Worm (Caenorhabditis elegans) whole organism, midembryonic: ENCODE results near the gene T15H9.4.

ENCODE experiments used
- T22C8.4 ChIP-seq: fragments of 200-800 bp; sonication (Bioruptor generic); IDR thresholded peaks from 2 replicates; pipeline ENCODE4 v1.3.6; 2022; ENCODE audit warnings: missing genetic modification characterization, missing compliant biosample characterization
- cog-1 ChIP-seq: sonication (generic microtip); optimal IDR thresholded peaks from 2 replicates; lab custom pipeline; 2016; ENCODE audit warnings: missing genetic modification characterization, missing compliant biosample characterization
- flt-1 ChIP-seq: fragments of 200-800 bp; sonication (Bioruptor generic); IDR thresholded peaks from 2 replicates; pipeline ENCODE4 v1.3.6; 2022; ENCODE audit warnings: missing genetic modification characterization, missing compliant biosample characterization
- klf-2 ChIP-seq: fragments of 200-800 bp; sonication (Bioruptor generic); conservative IDR thresholded peaks from 2 replicates; pipeline ENCODE4 v1.3.6; 2022; ENCODE audit warnings: missing genetic modification reagents, missing genetic modification characterization, missing compliant biosample characterization
- med-1 ChIP-seq: sonication (generic microtip); optimal IDR thresholded peaks from 2 replicates; lab custom pipeline; 2017; ENCODE audit warnings: missing genetic modification characterization, mild to moderate bottlenecking, missing compliant biosample characterization, antibody characterized with exemption, missing genetic modification reagents; ENCODE audit not compliant: insufficient read depth
- ref-1 ChIP-seq: fragments of 200-800 bp; sonication (Bioruptor generic); conservative IDR thresholded peaks from 2 replicates; pipeline ENCODE4 v1.3.6; 2022; ENCODE audit warnings: missing genetic modification reagents, missing genetic modification characterization, missing compliant biosample characterization
- tab-1 ChIP-seq: fragments of 200-800 bp; sonication (Bioruptor generic); IDR thresholded peaks from 2 replicates; pipeline ENCODE4 v1.3.6; 2022; ENCODE audit warnings: missing genetic modification characterization, missing compliant biosample characterization
- ztf-23 ChIP-seq: fragments of 200-800 bp; sonication (Bioruptor generic); IDR thresholded peaks from 2 replicates; pipeline ENCODE4 v1.3.6; 2022; ENCODE audit warnings: missing genetic modification reagents, missing genetic modification characterization, missing compliant biosample characterization
- ztf-29 ChIP-seq: fragments of 200-800 bp; sonication (Bioruptor generic); IDR thresholded peaks from 2 replicates; pipeline ENCODE4 v1.3.6; 2022; ENCODE audit warnings: missing genetic modification reagents, missing genetic modification characterization, missing compliant biosample characterization

The T15H9.4 gene

ce11 chrII:9617039-9617901, 5.6 kb downstream of the T15H9.4 start, which contains the start of gene hal-3:
TSS of gene hal-3 (minus strand) at chrII:9617125.
- no peak for TF ChIP-seq cog-1 (tag; lab: Kevin White, UChicago)
- no peak for TF ChIP-seq ztf-29 (GFP tag; lab: Robert Waterston, UW)
- no peak for TF ChIP-seq flt-1
- TF ChIP-seq T22C8.4 (GFP tag; lab: Robert Waterston, UW) = 0 out of 2 replicates have a peak, but pooled peaks have one; percentile 37

- no peak for TF ChIP-seq ztf-23
- TF ChIP-seq cog-1 (tag; lab: Kevin White, UChicago) = no peak
- no peak for TF ChIP-seq ztf-29 (GFP tag; lab: Robert Waterston, UW)
- TF ChIP-seq med-1 = no peak
- TF ChIP-seq klf-2 (GFP tag; lab: Robert Waterston, UW) = no peak
- no peak for TF ChIP-seq flt-1
- TF ChIP-seq T22C8.4 (GFP tag; lab: Robert Waterston, UW) = no peak
- no peak for TF ChIP-seq ref-1 (GFP tag; lab: Robert Waterston, UW)
- TF ChIP-seq tab-1 = no peak
Observed at ce11 chrII:9617902-9618245, 6.2 kb downstream of the T15H9.4 start.

- no peak for TF ChIP-seq ztf-23
- no peak for TF ChIP-seq cog-1 (tag; lab: Kevin White, UChicago)
- TF ChIP-seq med-1 = no peak
- TF ChIP-seq T22C8.4 (GFP tag; lab: Robert Waterston, UW) = no peak
- no peak for TF ChIP-seq ref-1 (GFP tag; lab: Robert Waterston, UW)
- no peak for TF ChIP-seq flt-1
- no peak for TF ChIP-seq klf-2 (GFP tag; lab: Robert Waterston, UW)
- TF ChIP-seq ztf-29 (GFP tag; lab: Robert Waterston, UW) = no peak
Observed at ce11 chrII:9618759-9619158, 7.1 kb downstream of the T15H9.4 start.

ce11 chrII:9619402-9619862, 7.8 kb downstream of the T15H9.4 start:
- TF ChIP-seq ztf-23 (0 out of 2 replicates have a peak, but pooled peaks have one; percentile 44), klf-2 (GFP tag; lab: Robert Waterston, UW) (no peak), tab-1 (no peak), flt-1 (peak; percentile 50; the same call in 1 of the 2 replicates), ref-1 (GFP tag; lab: Robert Waterston, UW) (no peak), cog-1 (tag; lab: Kevin White, UChicago) (peak; percentile 72), T22C8.4 (GFP tag; lab: Robert Waterston, UW) (0 out of 2 replicates have a peak, but pooled peaks have one; percentile 27), ztf-29 (GFP tag; lab: Robert Waterston, UW) (no peak), med-1 (no peak)

- no peak for TF ChIP-seq klf-2 (GFP tag; lab: Robert Waterston, UW)
- TF ChIP-seq med-1 = no peak
- no peak for TF ChIP-seq tab-1
- TF ChIP-seq T22C8.4 (GFP tag; lab: Robert Waterston, UW) = no peak
- TF ChIP-seq ztf-29 (GFP tag; lab: Robert Waterston, UW) = no peak
- no peak for TF ChIP-seq cog-1 (tag; lab: Kevin White, UChicago)
- no peak for TF ChIP-seq flt-1
- TF ChIP-seq ztf-23 = no peak
- no peak for TF ChIP-seq ref-1 (GFP tag; lab: Robert Waterston, UW)
Observed at ce11 chrII:9619995-9620535, 8.4 kb downstream of the T15H9.4 start.

ce11 chrII:9620616-9621015, 8.9 kb downstream of the T15H9.4 start:
- TF ChIP-seq flt-1 (no peak), ref-1 (GFP tag; lab: Robert Waterston, UW) (no peak), ztf-23 (no peak), ztf-29 (GFP tag; lab: Robert Waterston, UW) (no peak), med-1 (no peak), cog-1 (tag; lab: Kevin White, UChicago) (no peak), T22C8.4 (GFP tag; lab: Robert Waterston, UW) (no peak), tab-1 (no peak), klf-2 (GFP tag; lab: Robert Waterston, UW) (no peak)

ce11 chrII:9621121-9621520, 9.4 kb downstream of the T15H9.4 start:
- TF ChIP-seq ztf-29 (GFP tag; lab: Robert Waterston, UW) (no peak), ztf-23 (no peak), flt-1 (no peak), T22C8.4 (GFP tag; lab: Robert Waterston, UW) (no peak), cog-1 (tag; lab: Kevin White, UChicago) (no peak), tab-1 (no peak), klf-2 (GFP tag; lab: Robert Waterston, UW) (no peak), med-1 (no peak), ref-1 (GFP tag; lab: Robert Waterston, UW) (no peak)

ce11 chrII:9621913-9622348, 10.3 kb downstream of the T15H9.4 start:
- no peak for TF ChIP-seq flt-1

- no peak for TF ChIP-seq klf-2 (GFP tag; lab: Robert Waterston, UW)
- no peak for TF ChIP-seq ztf-23
- TF ChIP-seq flt-1 = no peak
- no peak for TF ChIP-seq ztf-29 (GFP tag; lab: Robert Waterston, UW)
- no peak for TF ChIP-seq T22C8.4 (GFP tag; lab: Robert Waterston, UW)
Observed at ce11 chrII:9624110-9624695, 12.5 kb downstream of the T15H9.4 start, which contains the start of the genes dnj-20 and ZK1307.8. TSS of gene dnj-20 (minus strand) at chrII:9624176. TSS of gene ZK1307.8 (plus strand) at chrII:9624613.

ce11 chrII:9625930-9626329, 14.3 kb downstream of the T15H9.4 start:
- TF ChIP-seq ref-1 (GFP tag; lab: Robert Waterston, UW) (no peak), ztf-29 (GFP tag; lab: Robert Waterston, UW) (no peak), tab-1 (no peak), flt-1 (no peak), cog-1 (tag; lab: Kevin White, UChicago) (no peak), ztf-23 (no peak), T22C8.4 (GFP tag; lab: Robert Waterston, UW) (no peak), klf-2 (GFP tag; lab: Robert Waterston, UW) (no peak), med-1 (no peak)
